Worm (Caenorhabditis elegans): ENCODE data around the gene glc-4.

DNA sequence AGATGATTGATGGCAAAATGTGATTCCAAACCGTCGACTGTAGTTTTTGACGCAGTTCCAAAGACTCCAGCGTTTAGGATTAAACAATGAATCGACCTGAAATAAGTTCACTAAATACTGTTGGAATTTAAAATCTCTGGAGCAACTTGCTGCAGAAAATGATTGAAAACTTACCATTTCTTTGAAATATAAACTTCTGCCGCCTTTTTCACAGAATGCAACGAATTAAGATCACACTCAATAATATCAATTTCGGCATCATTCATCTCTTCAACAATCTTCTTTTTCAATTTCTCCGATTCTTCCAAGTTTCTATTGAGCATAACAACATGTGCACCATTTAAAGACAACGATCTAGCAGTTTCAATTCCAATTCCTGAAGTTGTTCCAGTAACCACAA lies 32.9 kb upstream of the glc-4 start:
- TF ChIP-seq unc-62 (GFP tag; optimal IDR thresholded peaks at IDR 0.05) (no peak), aly-2 (tag; optimal IDR thresholded peaks at IDR 0.05) (no peak), ceh-82 (tag; optimal IDR thresholded peaks at IDR 0.05) (no peak), skn-1 (tag; optimal IDR thresholded peaks at IDR 0.05) (no peak), ztf-11 (tag; optimal IDR thresholded peaks at IDR 0.05) (no peak), ama-1 (optimal IDR thresholded peaks at IDR 0.05) (no peak), lin-15B (tag; optimal IDR thresholded peaks at IDR 0.05) (no peak), elt-3 (tag; optimal IDR thresholded peaks at IDR 0.05) (no peak), nhr-77 (tag; optimal IDR thresholded peaks at IDR 0.05) (no peak), tbx-2 (tag; optimal IDR thresholded peaks at IDR 0.05) (no peak), nhr-237 (tag; optimal IDR thresholded peaks at IDR 0.05) (no peak)
